Fruit fly (Drosophila melanogaster) whole organism, embryonic: ENCODE results near the gene CG6569.

ENCODE experiments used
- Asciz ChIP-seq: fragments of 200-800 bp; sonication (Bioruptor generic); optimal IDR thresholded peaks from 2 replicates; lab custom pipeline; 2017; ENCODE audit warnings: missing biosample characterization, mild to moderate bottlenecking, missing genetic modification characterization, missing genetic modification reagents
- CG10431 ChIP-seq: fragments of 200-800 bp; sonication (Bioruptor generic); optimal IDR thresholded peaks from 3 replicates; lab custom pipeline; 2018; ENCODE audit warnings: missing biosample characterization, mild to moderate bottlenecking, missing genetic modification characterization
- CG10959 ChIP-seq: fragments of 200-800 bp; sonication (Bioruptor generic); IDR thresholded peaks from 2 replicates; pipeline ENCODE4 v1.3.6; 2022; ENCODE audit warnings: missing biosample characterization, missing genetic modification characterization
- CG11456 ChIP-seq: fragments of 200-800 bp; sonication (Bioruptor generic); IDR thresholded peaks from 3 replicates; pipeline ENCODE4 v1.3.6; 2022; ENCODE audit warnings: missing biosample characterization, missing genetic modification characterization
- CG1233 ChIP-seq: fragments of 200-800 bp; sonication (Bioruptor generic); optimal IDR thresholded peaks from 4 replicates; lab custom pipeline; 2018; ENCODE audit warnings: missing biosample characterization, mild to moderate bottlenecking, missing genetic modification characterization
- CG13424 ChIP-seq: fragments of 200-800 bp; sonication (Bioruptor generic); optimal IDR thresholded peaks from 2 replicates; lab custom pipeline; 2019; ENCODE audit warnings: missing biosample characterization, mild to moderate bottlenecking, missing genetic modification characterization, moderate library complexity
- CG14050 ChIP-seq: fragments of 200-800 bp; sonication (Bioruptor generic); IDR thresholded peaks from 3 replicates; pipeline ENCODE4 v1.3.6; 2022; ENCODE audit warnings: missing biosample characterization, missing genetic modification characterization
- CG15601 ChIP-seq: fragments of 200-800 bp; sonication (Bioruptor generic); optimal IDR thresholded peaks from 3 replicates; lab custom pipeline; 2019; ENCODE audit warnings: missing biosample characterization, mild to moderate bottlenecking, missing genetic modification characterization, moderate library complexity
- CG16779 ChIP-seq: fragments of 200-800 bp; sonication (Bioruptor generic); IDR thresholded peaks from 2 replicates; pipeline ENCODE4 v1.3.6; 2022; ENCODE audit warnings: missing biosample characterization, missing genetic modification characterization
- CG18476 ChIP-seq: fragments of 200-800 bp; sonication (Bioruptor generic); optimal IDR thresholded peaks from 2 replicates; lab custom pipeline; 2016; ENCODE audit warnings: missing biosample characterization, mild to moderate bottlenecking, missing genetic modification characterization
- CG2116 ChIP-seq: fragments of 200-800 bp; sonication (Bioruptor generic); optimal IDR thresholded peaks from 3 replicates; lab custom pipeline; 2018; ENCODE audit warnings: missing biosample characterization, mild to moderate bottlenecking, missing genetic modification characterization
- CG2202 ChIP-seq: fragments of 200-800 bp; sonication (Bioruptor generic); optimal IDR thresholded peaks from 2 replicates; lab custom pipeline; 2018; ENCODE audit warnings: missing biosample characterization, mild to moderate bottlenecking, missing genetic modification characterization
- CG3407 ChIP-seq: fragments of 200-800 bp; sonication (Bioruptor generic); optimal IDR thresholded peaks from 2 replicates; lab custom pipeline; 2018; ENCODE audit warnings: missing biosample characterization, mild to moderate bottlenecking, missing genetic modification characterization
- CG5953 ChIP-seq: fragments of 200-800 bp; sonication (Bioruptor generic); IDR thresholded peaks from 2 replicates; pipeline ENCODE4 v1.3.6; 2022; ENCODE audit warnings: missing biosample characterization, missing genetic modification characterization
- CG6683 ChIP-seq: fragments of 200-800 bp; sonication (Bioruptor generic); optimal IDR thresholded peaks from 2 replicates; lab custom pipeline; 2017; ENCODE audit warnings: missing biosample characterization, mild to moderate bottlenecking, missing genetic modification characterization, missing genetic modification reagents
- CG8388 ChIP-seq: fragments of 200-800 bp; sonication (Bioruptor generic); optimal IDR thresholded peaks from 2 replicates; lab custom pipeline; 2019; ENCODE audit warnings: missing biosample characterization, mild to moderate bottlenecking, missing genetic modification characterization, moderate library complexity
- CG8478 ChIP-seq: fragments of >200 bp; optimal IDR thresholded peaks from 2 replicates; lab custom pipeline; 2018
- Chrac-16 ChIP-seq: fragments of 200-800 bp; sonication (Bioruptor generic); optimal IDR thresholded peaks from 3 replicates; lab custom pipeline; 2016; ENCODE audit warnings: missing biosample characterization, missing genetic modification characterization
- Dip2 ChIP-seq: fragments of 200-800 bp; sonication (Bioruptor generic); IDR thresholded peaks from 2 replicates; pipeline ENCODE4 v1.3.6; 2022; ENCODE audit warnings: missing biosample characterization, missing genetic modification characterization
- ERR ChIP-seq: fragments of 200-800 bp; sonication (Bioruptor generic); optimal IDR thresholded peaks from 2 replicates; lab custom pipeline; 2016; ENCODE audit warnings: missing biosample characterization, missing genetic modification characterization
- Elba2 ChIP-seq: fragments of 200-800 bp; sonication (Bioruptor generic); optimal IDR thresholded peaks from 3 replicates; lab custom pipeline; 2016; ENCODE audit warnings: missing biosample characterization, missing genetic modification characterization
- Hmr ChIP-seq: fragments of 200-800 bp; sonication (Bioruptor generic); optimal IDR thresholded peaks from 3 replicates; lab custom pipeline; 2017; ENCODE audit warnings: mild to moderate bottlenecking, missing biosample characterization, missing genetic modification reagents, missing genetic modification characterization
- NfI ChIP-seq: fragments of 200-800 bp; sonication (Bioruptor generic); optimal IDR thresholded peaks from 3 replicates; lab custom pipeline; 2018; ENCODE audit warnings: missing biosample characterization, mild to moderate bottlenecking, missing genetic modification characterization, moderate library complexity
- Optix ChIP-seq: fragments of 200-800 bp; sonication (Bioruptor generic); IDR thresholded peaks from 3 replicates; pipeline ENCODE4 v1.3.6; 2022; ENCODE audit warnings: missing biosample characterization, missing genetic modification characterization
- Sox102F ChIP-seq: fragments of 200-800 bp; sonication (Bioruptor generic); optimal IDR thresholded peaks from 2 replicates; lab custom pipeline; 2018; ENCODE audit warnings: missing biosample characterization, mild to moderate bottlenecking, missing genetic modification characterization, moderate library complexity
- Sry-β ChIP-seq: fragments of 200-800 bp; sonication (Bioruptor generic); optimal IDR thresholded peaks from 2 replicates; lab custom pipeline; 2018; ENCODE audit warnings: missing biosample characterization, mild to moderate bottlenecking, missing genetic modification characterization, moderate library complexity
- al ChIP-seq: fragments of 200-800 bp; sonication (Bioruptor generic); IDR thresholded peaks from 2 replicates; pipeline ENCODE4 v1.3.6; 2022; ENCODE audit warnings: missing biosample characterization, missing genetic modification characterization
- ci ChIP-seq: fragments of 200-800 bp; sonication (Bioruptor generic); IDR thresholded peaks from 3 replicates; pipeline ENCODE4 v1.3.6; 2022; ENCODE audit warnings: missing biosample characterization, missing genetic modification characterization
- disco-r ChIP-seq: fragments of 200-800 bp; sonication (Bioruptor generic); optimal IDR thresholded peaks from 2 replicates; lab custom pipeline; 2016; ENCODE audit warnings: missing biosample characterization, missing genetic modification characterization
- ems ChIP-seq: fragments of 200-800 bp; sonication (Bioruptor generic); optimal IDR thresholded peaks from 3 replicates; lab custom pipeline; 2016; ENCODE audit warnings: missing biosample characterization, missing genetic modification characterization
- fd102C ChIP-seq: fragments of 200-800 bp; sonication (Bioruptor generic); optimal IDR thresholded peaks from 2 replicates; lab custom pipeline; 2018; ENCODE audit warnings: missing biosample characterization, mild to moderate bottlenecking, missing genetic modification characterization, moderate library complexity
- gce ChIP-seq: fragments of 200-800 bp; sonication (Bioruptor generic); IDR thresholded peaks from 3 replicates; pipeline ENCODE4 v1.3.6; 2022; ENCODE audit warnings: missing biosample characterization, missing genetic modification characterization
- grau ChIP-seq: fragments of 200-800 bp; optimal IDR thresholded peaks from 3 replicates; lab custom pipeline; 2019; ENCODE audit warnings: missing biosample characterization, mild to moderate bottlenecking, missing genetic modification characterization, moderate library complexity
- gro ChIP-seq: fragments of 200-800 bp; sonication (Bioruptor generic); optimal IDR thresholded peaks from 2 replicates; lab custom pipeline; 2016; ENCODE audit warnings: missing biosample characterization, missing genetic modification characterization
- gsb ChIP-seq: fragments of 200-800 bp; sonication (Bioruptor generic); IDR thresholded peaks from 2 replicates; pipeline ENCODE4 v1.3.6; 2022; ENCODE audit warnings: missing biosample characterization, missing genetic modification characterization
- hkb ChIP-seq, 2 experiments: fragments of 200-800 bp in 1 of 2; fragments of >200 bp in 1 of 2; sonication (Bioruptor generic) in 1 of 2; IDR thresholded peaks in 1 of 2; optimal IDR thresholded peaks in 1 of 2; 2 replicates each; pipeline versions ENCODE4 v1.3.6 to Lab custom; 2017 to 2022; ENCODE audit warnings: missing biosample characterization in 1 of 2, missing genetic modification characterization in 1 of 2
- ind ChIP-seq: fragments of 200-800 bp; sonication (Bioruptor generic); optimal IDR thresholded peaks from 3 replicates; lab custom pipeline; 2016; ENCODE audit warnings: missing biosample characterization, missing genetic modification characterization
- insv ChIP-seq, 2 experiments: fragments of 200-800 bp; sonication (Bioruptor generic); optimal IDR thresholded peaks; 3 replicates each; lab custom pipeline; 2016 to 2018; ENCODE audit warnings: missing biosample characterization in 2 of 2, missing genetic modification characterization in 2 of 2
- jing ChIP-seq: fragments of 200-800 bp; sonication (Bioruptor generic); optimal IDR thresholded peaks from 2 replicates; lab custom pipeline; 2018; ENCODE audit warnings: missing biosample characterization, mild to moderate bottlenecking, missing genetic modification characterization
- lab ChIP-seq: fragments of 200-800 bp; sonication (Bioruptor generic); optimal IDR thresholded peaks from 3 replicates; lab custom pipeline; 2017; ENCODE audit warnings: missing biosample characterization, missing genetic modification characterization, mild to moderate bottlenecking, moderate library complexity, missing genetic modification reagents
- lov ChIP-seq, 2 experiments: fragments of 200-800 bp in 1 of 2; fragments of >200 bp in 1 of 2; sonication (Bioruptor generic) in 1 of 2; IDR thresholded peaks in 1 of 2; optimal IDR thresholded peaks in 1 of 2; 2 replicates in 1 of 2; 3 replicates in 1 of 2; pipeline versions ENCODE4 v1.3.6 to Lab custom; 2017 to 2022; ENCODE audit warnings: missing biosample characterization in 1 of 2, missing genetic modification characterization in 1 of 2
- otp ChIP-seq: fragments of 200-800 bp; sonication (Bioruptor generic); IDR thresholded peaks from 3 replicates; pipeline ENCODE4, ENCODE4 v1.3.6; 2022; ENCODE audit warnings: missing biosample characterization, missing genetic modification characterization
- pan ChIP-seq, 4 experiments: fragments of >200 bp in 3 of 4; fragments of 200-800 bp in 1 of 4; sonication (Bioruptor generic) in 1 of 4; optimal IDR thresholded peaks in 3 of 4; IDR thresholded peaks in 1 of 4; 2 replicates each; pipeline versions ENCODE4 v1.3.6 to Lab custom; 2017 to 2022; ENCODE audit warnings: missing biosample characterization in 2 of 4, missing genetic modification characterization in 2 of 4, mixed read lengths in 1 of 4
- stc ChIP-seq: fragments of 200-800 bp; sonication (Bioruptor generic); IDR thresholded peaks from 2 replicates; pipeline ENCODE4 v1.3.6; 2022; ENCODE audit warnings: missing biosample characterization, missing genetic modification characterization
- stwl ChIP-seq: fragments of 200-800 bp; sonication (Bioruptor generic); optimal IDR thresholded peaks from 3 replicates; lab custom pipeline; 2018; ENCODE audit warnings: missing biosample characterization, mild to moderate bottlenecking, missing genetic modification characterization, moderate library complexity
- tap ChIP-seq: fragments of 200-800 bp; optimal IDR thresholded peaks from 3 replicates; lab custom pipeline; 2019; ENCODE audit warnings: missing biosample characterization, mild to moderate bottlenecking, missing genetic modification characterization, moderate library complexity
- tio ChIP-seq: fragments of 200-800 bp; sonication (Bioruptor generic); optimal IDR thresholded peaks from 2 replicates; lab custom pipeline; 2017; ENCODE audit warnings: missing biosample characterization, missing genetic modification characterization, inconsistent platforms
- tna ChIP-seq: fragments of 200-800 bp; sonication (Bioruptor generic); IDR thresholded peaks from 2 replicates; pipeline ENCODE4 v1.3.6; 2022; ENCODE audit warnings: missing biosample characterization, missing genetic modification characterization; ENCODE audit not compliant: partially characterized antibody
- trem ChIP-seq: fragments of 200-800 bp; optimal IDR thresholded peaks from 3 replicates; lab custom pipeline; 2019; ENCODE audit warnings: missing biosample characterization, mild to moderate bottlenecking, missing genetic modification characterization, moderate library complexity

The CG6569 gene

dm6 chr3R:21859509-21859908 is 8.2 kb downstream of the CG6569 start (continued):
- TF ChIP-seq jing (GFP tag; lab: Kevin White, UChicago) (peak; percentile 27), grau (tag; lab: Kevin White, UChicago) (peak; percentile 57), NfI (peak; percentile 8), CG1233 (GFP tag; lab: Kevin White, UChicago) (no peak), Optix (GFP tag; lab: Robert Waterston, UW) (no peak), gsb (no peak), Sry-β (no peak), ems (no peak), Hmr (no peak), CG15601 (tag; lab: Kevin White, UChicago) (peak; percentile 28), Sox102F (GFP tag; lab: Kevin White, UChicago) (peak; percentile 57), ERR (GFP tag; lab: Kevin White, UChicago) (no peak), lov (optimal IDR thresholded peaks at IDR 0.05; lab: Kevin White, UChicago) (no peak), lov (GFP tag; IDR thresholded peaks at IDR 0.05; lab: Robert Waterston, UW) (no peak), Dip2 (GFP tag; lab: Robert Waterston, UW) (no peak), otp (GFP tag; lab: Robert Waterston, UW) (0 out of 3 replicates have a peak, but pooled peaks have one; percentile 35), ci (GFP tag; lab: Robert Waterston, UW) (peak; percentile 57; the same call in 2 of the 3 replicates), Chrac-16 (GFP tag; lab: Kevin White, UChicago) (peak; percentile 51), gce (GFP tag; lab: Robert Waterston, UW) (0 out of 3 replicates have a peak, but pooled peaks have one; percentile 37), lab (GFP tag; lab: Kevin White, UChicago) (no peak), CG10431 (GFP tag; lab: Kevin White, UChicago) (no peak), insv (GFP tag; optimal IDR thresholded peaks at IDR 0.05; lab: Kevin White, UChicago) (no peak), tio (GFP tag; lab: Kevin White, UChicago) (peak; percentile 54), CG18476 (GFP tag; lab: Kevin White, UChicago) (peak; percentile 18), Elba2 (no peak), CG5953 (GFP tag; lab: Robert Waterston, UW) (no peak), CG13424 (peak; percentile 43), stwl (peak; percentile 14), stc (no peak; the same call in 1 of the 2 replicates), CG10959 (GFP tag; lab: Robert Waterston, UW) (peak; percentile 36), CG14050 (GFP tag; lab: Robert Waterston, UW) (no peak), hkb (optimal IDR thresholded peaks at IDR 0.05; lab: Kevin White, UChicago) (no peak), hkb (GFP tag; IDR thresholded peaks at IDR 0.05; lab: Robert Waterston, UW) (peak; percentile 53; the same call in 1 of the 2 replicates), CG8388 (GFP tag; lab: Kevin White, UChicago) (peak; percentile 62), CG16779 (GFP tag; lab: Robert Waterston, UW) (no peak), CG6683 (no peak), CG2202 (tag; lab: Kevin White, UChicago) (peak; percentile 42), fd102C (GFP tag; lab: Kevin White, UChicago) (peak; percentile 16), gro (no peak), tna (no peak), disco-r (GFP tag; lab: Kevin White, UChicago) (no peak), CG11456 (no peak), CG2116 (GFP tag; lab: Kevin White, UChicago) (peak; percentile 5), Asciz (GFP tag; lab: Kevin White, UChicago) (peak; percentile 46), CG8478 (lab: Kevin White, UChicago) (no peak), pan (optimal IDR thresholded peaks at IDR 0.05; lab: Kevin White, UChicago) (no peak), pan (GFP tag; optimal IDR thresholded peaks at IDR 0.05 in 1 of 2, IDR thresholded peaks at IDR 0.05 in 1 of 2) (no peak), trem (tag; lab: Kevin White, UChicago) (peak; percentile 46), al (GFP tag; lab: Robert Waterston, UW) (no peak), tap (tag; lab: Kevin White, UChicago) (no peak), CG3407 (GFP tag; lab: Kevin White, UChicago) (peak; percentile 5), ind (GFP tag; lab: Kevin White, UChicago) (peak; percentile 1)
